Fruit fly (Drosophila melanogaster) whole organism, pupa: ENCODE data around the gene Gs1l.

Experiments
- CG10348 ChIP-seq: fragments of 200-800 bp; sonication (Bioruptor generic); IDR thresholded peaks from 2 replicates; pipeline ENCODE4 v1.3.6; 2022; ENCODE audit warnings: missing biosample characterization, missing genetic modification characterization
- CG12605 ChIP-seq: fragments of 200-800 bp; sonication (Bioruptor generic); IDR thresholded peaks from 2 replicates; pipeline ENCODE4 v1.3.6; 2022; ENCODE audit warnings: missing biosample characterization, missing genetic modification characterization
- CG13204 ChIP-seq: fragments of 200-800 bp; sonication (Bioruptor generic); optimal IDR thresholded peaks from 2 replicates; lab custom pipeline; 2018; ENCODE audit warnings: missing biosample characterization, mild to moderate bottlenecking, missing genetic modification characterization, moderate library complexity
- CG14655 ChIP-seq: fragments of 200-800 bp; sonication (Bioruptor generic); optimal IDR thresholded peaks from 3 replicates; lab custom pipeline; 2017; ENCODE audit warnings: mild to moderate bottlenecking, missing biosample characterization, missing genetic modification reagents, missing genetic modification characterization
- CG15710 ChIP-seq: fragments of 200-800 bp; sonication (Bioruptor generic); optimal IDR thresholded peaks from 2 replicates; lab custom pipeline; 2018; ENCODE audit warnings: missing biosample characterization, mild to moderate bottlenecking, missing genetic modification characterization, moderate library complexity
- CG17806 ChIP-seq: fragments of 200-800 bp; sonication (Bioruptor generic); optimal IDR thresholded peaks from 2 replicates; lab custom pipeline; 2018; ENCODE audit warnings: missing biosample characterization, mild to moderate bottlenecking, missing genetic modification characterization, moderate library complexity
- CG32121 ChIP-seq: fragments of 200-800 bp; sonication (Bioruptor generic); IDR thresholded peaks from 2 replicates; pipeline ENCODE4 v1.3.6; 2022; ENCODE audit warnings: missing biosample characterization, missing genetic modification characterization
- CG34367 ChIP-seq: fragments of 200-800 bp; sonication (Bioruptor generic); optimal IDR thresholded peaks from 2 replicates; lab custom pipeline; 2018; ENCODE audit warnings: missing biosample characterization, mild to moderate bottlenecking, missing genetic modification characterization
- CG4496 ChIP-seq: fragments of 200-800 bp; sonication (Bioruptor generic); IDR thresholded peaks from 3 replicates; pipeline ENCODE4 v1.3.6; 2022; ENCODE audit warnings: missing biosample characterization, missing genetic modification characterization
- CG8159 ChIP-seq: fragments of 200-800 bp; sonication (Bioruptor generic); optimal IDR thresholded peaks from 3 replicates; lab custom pipeline; 2018; ENCODE audit warnings: missing biosample characterization, mild to moderate bottlenecking, missing genetic modification characterization, moderate library complexity
- CG8301 ChIP-seq: fragments of 200-800 bp; sonication (Bioruptor generic); optimal IDR thresholded peaks from 2 replicates; lab custom pipeline; 2018; ENCODE audit warnings: missing biosample characterization, mild to moderate bottlenecking, missing genetic modification characterization
- CG9948 ChIP-seq: fragments of 200-800 bp; sonication (Bioruptor generic); optimal IDR thresholded peaks from 2 replicates; lab custom pipeline; 2018; ENCODE audit warnings: missing biosample characterization, mild to moderate bottlenecking, missing genetic modification characterization, moderate library complexity
- D1 ChIP-seq: fragments of 200-800 bp; sonication (Bioruptor generic); optimal IDR thresholded peaks from 2 replicates; lab custom pipeline; 2018; ENCODE audit warnings: missing biosample characterization, mild to moderate bottlenecking, missing genetic modification characterization, moderate library complexity
- EcR ChIP-seq: fragments of 200-800 bp; sonication (Bioruptor generic); optimal IDR thresholded peaks from 3 replicates; lab custom pipeline; 2019; ENCODE audit warnings: missing biosample characterization, missing genetic modification characterization, mild to moderate bottlenecking, moderate library complexity, missing genetic modification reagents
- Ets98B ChIP-seq: fragments of 200-800 bp; sonication (Bioruptor generic); IDR thresholded peaks from 2 replicates; pipeline ENCODE4 v1.3.6; 2022; ENCODE audit warnings: missing biosample characterization, missing genetic modification characterization
- Pif1A ChIP-seq: fragments of 200-800 bp; sonication (Bioruptor generic); optimal IDR thresholded peaks from 3 replicates; lab custom pipeline; 2016; ENCODE audit warnings: missing biosample characterization, missing genetic modification characterization
- Pif1B ChIP-seq: fragments of 200-800 bp; sonication (Bioruptor generic); optimal IDR thresholded peaks from 3 replicates; lab custom pipeline; 2016; ENCODE audit warnings: missing biosample characterization, missing genetic modification characterization
- Snoo ChIP-seq: fragments of 200-800 bp; sonication (Bioruptor generic); optimal IDR thresholded peaks from 3 replicates; lab custom pipeline; 2017; ENCODE audit warnings: missing biosample characterization, mild to moderate bottlenecking, missing genetic modification characterization, inconsistent platforms
- fd96Ca ChIP-seq: fragments of 200-800 bp; sonication (Bioruptor generic); IDR thresholded peaks from 3 replicates; pipeline ENCODE4 v1.3.6; 2022; ENCODE audit warnings: missing biosample characterization, missing genetic modification characterization
- gl ChIP-seq: fragments of 200-800 bp; sonication (Bioruptor generic); optimal IDR thresholded peaks from 2 replicates; lab custom pipeline; 2018; ENCODE audit warnings: missing biosample characterization, mild to moderate bottlenecking, missing genetic modification characterization
- rn ChIP-seq: fragments of 200-800 bp; sonication (Bioruptor generic); IDR thresholded peaks from 2 replicates; pipeline ENCODE4 v1.3.6; 2022; ENCODE audit warnings: missing biosample characterization, missing genetic modification characterization

Gene Gs1l

dm6 chr2L:4444457-4444856 lies 12.2 kb downstream of the Gs1l start, which contains the start of the genes morgue and Elp3:
morgue (minus strand) TSS chr2L:4444680.
Elp3 (plus strand) TSS chr2L:4444732.
- TF ChIP-seq CG15710: no peak
- TF ChIP-seq CG17806 (tag; lab: Kevin White, UChicago): no peak
- TF ChIP-seq CG4496 (GFP tag; lab: Robert Waterston, UW): no peak
- TF ChIP-seq CG8301 (tag; lab: Kevin White, UChicago): no peak
- TF ChIP-seq CG34367: no peak
- no peak for TF ChIP-seq CG12605 (GFP tag; lab: Robert Waterston, UW)
- TF ChIP-seq CG10348 (GFP tag; lab: Robert Waterston, UW): no peak
- no peak for TF ChIP-seq CG8159 (tag; lab: Kevin White, UChicago)
- no peak for TF ChIP-seq Pif1A (GFP tag; lab: Kevin White, UChicago)
- no peak for TF ChIP-seq Snoo (tag; lab: Kevin White, UChicago)
- TF ChIP-seq rn (GFP tag; lab: Robert Waterston, UW): no peak
- no peak for TF ChIP-seq EcR (GFP tag; lab: Kevin White, UChicago)
- no peak for TF ChIP-seq D1
- TF ChIP-seq CG32121 (GFP tag; lab: Robert Waterston, UW): no peak
- no peak for TF ChIP-seq Ets98B (GFP tag; lab: Robert Waterston, UW)

- no peak for TF ChIP-seq CG13204 (GFP tag; lab: Kevin White, UChicago)
- no peak for TF ChIP-seq CG8301 (tag; lab: Kevin White, UChicago)
- TF ChIP-seq rn (GFP tag; lab: Robert Waterston, UW): no peak
- no peak for TF ChIP-seq fd96Ca (GFP tag; lab: Robert Waterston, UW)
- TF ChIP-seq Pif1B: no peak
- no peak for TF ChIP-seq gl (tag; lab: Kevin White, UChicago)
- TF ChIP-seq CG34367: no peak
- TF ChIP-seq CG14655 (GFP tag; lab: Kevin White, UChicago): no peak
- TF ChIP-seq D1: no peak
- TF ChIP-seq Snoo (tag; lab: Kevin White, UChicago): no peak
- TF ChIP-seq CG32121 (GFP tag; lab: Robert Waterston, UW): no peak
- no peak for TF ChIP-seq Pif1A (GFP tag; lab: Kevin White, UChicago)
- no peak for TF ChIP-seq Ets98B (GFP tag; lab: Robert Waterston, UW)
- no peak for TF ChIP-seq CG8159 (tag; lab: Kevin White, UChicago)
- no peak for TF ChIP-seq CG12605 (GFP tag; lab: Robert Waterston, UW)
- TF ChIP-seq CG17806 (tag; lab: Kevin White, UChicago): no peak
- TF ChIP-seq CG4496 (GFP tag; lab: Robert Waterston, UW): no peak
- TF ChIP-seq CG9948 (tag; lab: Kevin White, UChicago): no peak
Measured at dm6 chr2L:4442010-4442587, 14.5 kb downstream of the Gs1l start, which contains the start of the genes Sfp24F and CG15432. Sfp24F (minus strand) TSS chr2L:4442060. CG15432 (plus strand) TSS chr2L:4442320.

- no peak for TF ChIP-seq CG17806 (tag; lab: Kevin White, UChicago)
- TF ChIP-seq fd96Ca (GFP tag; lab: Robert Waterston, UW): peak; percentile 67; the same call in 2 of the 3 replicates
- peak; percentile 35 for TF ChIP-seq CG8159 (tag; lab: Kevin White, UChicago)
- TF ChIP-seq CG32121 (GFP tag; lab: Robert Waterston, UW): peak; percentile 15; the same call in 1 of the 2 replicates
- no peak for TF ChIP-seq CG10348 (GFP tag; lab: Robert Waterston, UW)
- no peak for TF ChIP-seq EcR (GFP tag; lab: Kevin White, UChicago)
- no peak for TF ChIP-seq Pif1B
- TF ChIP-seq CG4496 (GFP tag; lab: Robert Waterston, UW): peak; percentile 63; the same call in 1 of the 3 replicates
- no peak for TF ChIP-seq CG13204 (GFP tag; lab: Kevin White, UChicago)
- no peak for TF ChIP-seq D1
- peak; percentile 41 for TF ChIP-seq Ets98B (GFP tag; lab: Robert Waterston, UW)
- TF ChIP-seq, all 21 proteins: peak for 5
Measured at dm6 chr2L:4440881-4441737, 15.5 kb downstream of the Gs1l start, which contains the start of gene CG15431. CG15431 (minus strand) TSS chr2L:4441282.

- no peak for TF ChIP-seq CG12605 (GFP tag; lab: Robert Waterston, UW)
- no peak for TF ChIP-seq CG8301 (tag; lab: Kevin White, UChicago)
- no peak for TF ChIP-seq Snoo (tag; lab: Kevin White, UChicago)
- no peak for TF ChIP-seq Ets98B (GFP tag; lab: Robert Waterston, UW)
- no peak for TF ChIP-seq CG10348 (GFP tag; lab: Robert Waterston, UW)
- TF ChIP-seq CG32121 (GFP tag; lab: Robert Waterston, UW): no peak
- no peak for TF ChIP-seq EcR (GFP tag; lab: Kevin White, UChicago)
- TF ChIP-seq CG13204 (GFP tag; lab: Kevin White, UChicago): no peak
- TF ChIP-seq rn (GFP tag; lab: Robert Waterston, UW): no peak
- no peak for TF ChIP-seq CG17806 (tag; lab: Kevin White, UChicago)
- TF ChIP-seq CG15710: no peak
- no peak for TF ChIP-seq CG14655 (GFP tag; lab: Kevin White, UChicago)
- TF ChIP-seq CG4496 (GFP tag; lab: Robert Waterston, UW): no peak
- no peak for TF ChIP-seq CG9948 (tag; lab: Kevin White, UChicago)
- TF ChIP-seq CG8159 (tag; lab: Kevin White, UChicago): no peak
- no peak for TF ChIP-seq fd96Ca (GFP tag; lab: Robert Waterston, UW)
Measured at dm6 chr2L:4437487-4437886, 19.1 kb downstream of the Gs1l start, which contains the start of gene CG43056. CG43056 (plus strand) TSS chr2L:4437787.

dm6 chr2L:4433608-4434007 lies 23.0 kb downstream of the Gs1l start, which contains the start of the genes CG34177 and CG34178:
CG34177 (plus strand) TSS chr2L:4433908.
CG34178 (plus strand) TSS chr2L:4433908.
- TF ChIP-seq EcR (GFP tag; lab: Kevin White, UChicago): no peak
- TF ChIP-seq Pif1B: no peak
- TF ChIP-seq D1: no peak
- no peak for TF ChIP-seq Pif1A (GFP tag; lab: Kevin White, UChicago)
- TF ChIP-seq CG10348 (GFP tag; lab: Robert Waterston, UW): no peak
- TF ChIP-seq CG15710: no peak
- TF ChIP-seq Ets98B (GFP tag; lab: Robert Waterston, UW): no peak
- TF ChIP-seq CG9948 (tag; lab: Kevin White, UChicago): no peak
- no peak for TF ChIP-seq CG34367
- TF ChIP-seq Snoo (tag; lab: Kevin White, UChicago): no peak
- no peak for TF ChIP-seq rn (GFP tag; lab: Robert Waterston, UW)
- no peak for TF ChIP-seq CG32121 (GFP tag; lab: Robert Waterston, UW)
